Worm (Caenorhabditis elegans): ENCODE results near the gene F44D12.16.
"Not testable (repeated sequence)": the region's sequence is repeated elsewhere in the genome, so short reads cannot be mapped to it uniquely, and the experiment has no call there.

The F44D12.16 gene

ce11 chrIV:10028779-10029178 lies at the start of gene F44D12.16, which contains the start of gene msd-2:
Gene F44D12.16 (plus strand): TSS chrIV:10029079.
Gene msd-2 (plus strand): TSS chrIV:10029083.
- not testable (repeated sequence) for TF ChIP-seq nhr-28, vab-15, ceh-82 (tag; optimal IDR thresholded peaks at IDR 0.05)

- peak; percentile 47 for TF ChIP-seq mep-1 (tag; optimal IDR thresholded peaks at IDR 0.05)
- TF ChIP-seq ztf-11 (tag; optimal IDR thresholded peaks at IDR 0.05), result no peak
- TF ChIP-seq dpl-1 (GFP tag; optimal IDR thresholded peaks at IDR 0.05), result peak in 1 of 3 experiments; percentile 30
- peak in 1 of 2 experiments; percentile 27 for TF ChIP-seq lin-35 (GFP tag; optimal IDR thresholded peaks at IDR 0.05)
- TF ChIP-seq efl-1 (optimal IDR thresholded peaks at IDR 0.05), result peak; percentile 3 to 29
- TF ChIP-seq efl-1 (GFP tag; optimal IDR thresholded peaks at IDR 0.05 in 1 of 2), result no peak
These were observed 46.6 kb upstream of the F44D12.16 start, which contains the start of gene rrp-1 for ce11 chrIV:9982226-9982794. Gene rrp-1 (minus strand): TSS chrIV:9982276.

- TF ChIP-seq ceh-88 (GFP tag; IDR thresholded peaks at IDR 0.05) (no peak), blmp-1 (tag; optimal IDR thresholded peaks at IDR 0.05) (peak; percentile 30)
These were observed 46.0 kb upstream of the F44D12.16 start, which contains the start of gene mam-2 for ce11 chrIV:9982895-9983294. Gene mam-2 (plus strand): TSS chrIV:9983195.

DNA sequence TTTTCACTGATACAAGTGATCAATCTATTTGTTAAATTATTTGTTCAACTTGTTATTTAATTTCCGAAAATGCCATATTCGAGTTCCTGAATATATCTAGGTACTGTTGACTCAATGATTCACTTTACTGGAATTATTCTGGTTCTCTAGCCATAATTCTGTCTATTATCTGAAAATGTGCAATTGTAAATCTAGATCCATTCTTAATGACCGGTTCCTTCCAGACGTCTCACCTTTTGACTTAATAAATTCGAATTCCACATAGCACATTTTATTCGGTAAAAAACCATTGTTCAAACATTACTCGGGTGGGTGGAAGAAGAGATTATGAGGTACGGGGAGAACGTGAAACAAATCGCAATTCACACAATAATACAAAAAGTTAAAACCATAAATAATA lies 39.5 kb upstream of the F44D12.16 start:
- TF ChIP-seq nhr-47 (tag; optimal IDR thresholded peaks at IDR 0.05) (no peak), blmp-1 (tag; optimal IDR thresholded peaks at IDR 0.05) (no peak), lin-13 (GFP tag; optimal IDR thresholded peaks at IDR 0.05) (no peak), swsn-7 (tag; optimal IDR thresholded peaks at IDR 0.05) (no peak), aly-2 (tag; optimal IDR thresholded peaks at IDR 0.05) (peak; percentile 61), ceh-90 (tag; optimal IDR thresholded peaks at IDR 0.05) (no peak), nhr-90 (tag; optimal IDR thresholded peaks at IDR 0.05; ENCODE audit: poor library complexity) (no peak), nhr-20 (tag; optimal IDR thresholded peaks at IDR 0.05) (no peak)

DNA sequence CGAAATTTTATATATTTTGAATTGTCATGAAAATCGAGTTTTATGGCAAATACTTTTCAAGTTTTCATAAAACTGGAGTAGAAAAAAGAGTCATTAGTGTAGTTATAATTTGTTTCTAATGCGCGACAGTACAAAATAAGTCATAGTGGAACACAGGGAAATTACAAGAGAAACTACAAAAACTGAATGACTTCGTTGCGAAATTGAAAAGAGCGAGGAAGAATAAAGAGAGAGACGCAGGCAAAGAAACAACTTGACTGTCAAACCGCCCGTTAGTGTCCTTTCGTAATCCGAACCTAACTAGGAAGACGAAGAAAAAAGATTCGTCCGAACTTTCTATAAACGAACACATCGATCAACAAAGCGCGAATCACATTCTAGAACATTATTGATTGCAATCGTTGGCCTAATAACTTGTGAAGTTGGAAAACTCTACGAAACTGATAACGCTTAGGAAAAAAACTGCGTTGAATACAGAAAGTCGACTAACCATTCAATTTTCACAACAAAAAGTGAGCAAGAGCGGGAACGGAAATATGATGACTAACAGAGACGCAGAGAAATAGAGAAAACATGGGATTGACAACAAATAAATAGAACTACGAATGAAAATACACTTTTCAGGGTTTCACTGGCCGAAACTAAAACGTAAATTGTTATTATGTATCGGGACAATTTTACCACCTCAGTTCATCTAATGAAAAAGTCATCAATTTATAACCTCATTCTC lies 35.3 kb upstream of the F44D12.16 start:
- TF ChIP-seq ceh-82 (tag; optimal IDR thresholded peaks at IDR 0.05) (no peak), hlh-17 (GFP tag; optimal IDR thresholded peaks at IDR 0.05; ENCODE audit: borderline replicate concordance) (no peak), dsc-1 (tag; optimal IDR thresholded peaks at IDR 0.05) (no peak), skn-1 (tag; optimal IDR thresholded peaks at IDR 0.05) (peak; percentile 33), blmp-1 (tag; optimal IDR thresholded peaks at IDR 0.05) (peak; percentile 48), unc-130 (tag; optimal IDR thresholded peaks at IDR 0.05) (no peak), egl-13 (tag; optimal IDR thresholded peaks at IDR 0.05) (no peak)

DNA sequence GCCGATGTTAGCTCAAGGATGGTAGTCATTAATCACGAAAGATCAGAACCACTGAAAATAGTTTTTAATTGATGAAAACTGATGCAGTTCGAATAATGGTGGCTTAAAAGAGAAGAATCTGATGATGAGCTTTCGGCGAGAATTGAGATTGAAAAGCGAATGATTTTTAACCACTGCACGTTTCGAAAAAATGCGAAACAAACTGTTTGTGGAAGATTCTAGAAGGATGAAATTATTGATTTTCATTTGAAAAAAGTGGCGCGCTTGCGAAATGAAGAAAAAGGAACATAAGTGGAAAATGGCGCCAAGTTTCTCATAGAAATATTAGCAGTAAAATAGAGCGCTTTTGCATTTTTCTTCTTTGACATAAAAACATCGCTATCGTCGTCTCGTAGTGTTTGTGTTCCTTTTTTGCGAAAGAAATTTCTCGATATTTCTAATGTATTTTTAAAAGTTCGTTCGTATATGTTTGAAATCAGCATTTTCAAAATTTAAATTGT lies 33.9 kb upstream of the F44D12.16 start, which contains the start of gene uba-1:
Gene uba-1, minus strand, starts transcription at position 51 of the 500 bp plus-strand sequence.
- TF ChIP-seq vab-15 (tag; optimal IDR thresholded peaks at IDR 0.05) (no peak), snu-23 (GFP tag; optimal IDR thresholded peaks at IDR 0.05) (no peak), nhr-77 (tag; optimal IDR thresholded peaks at IDR 0.05) (no peak), lin-13 (GFP tag; optimal IDR thresholded peaks at IDR 0.05) (no peak), nhr-76 (tag; optimal IDR thresholded peaks at IDR 0.05) (no peak), alr-1 (tag; optimal IDR thresholded peaks at IDR 0.05; ENCODE audit: borderline replicate concordance) (no peak), unc-62 (GFP tag; optimal IDR thresholded peaks at IDR 0.05) (no peak), unc-30 (tag; optimal IDR thresholded peaks at IDR 0.05) (no peak), isw-1 (GFP tag; IDR thresholded peaks at IDR 0.05) (no peak), mab-9 (GFP tag; IDR thresholded peaks at IDR 0.05) (no peak), nhr-20 (tag; optimal IDR thresholded peaks at IDR 0.05) (peak; percentile 22), tbx-2 (tag; optimal IDR thresholded peaks at IDR 0.05) (peak; percentile 22), nhr-90 (tag; optimal IDR thresholded peaks at IDR 0.05; ENCODE audit: poor library complexity) (peak; percentile 28), ztf-4 (tag; optimal IDR thresholded peaks at IDR 0.05) (peak; percentile 52), lin-35 (GFP tag; optimal IDR thresholded peaks at IDR 0.05) (peak in 1 of 2 experiments; percentile 48), dpl-1 (GFP tag; optimal IDR thresholded peaks at IDR 0.05) (peak in 1 of 3 experiments; percentile 51), fkh-8 (tag; optimal IDR thresholded peaks at IDR 0.05) (no peak), skn-1 (tag; optimal IDR thresholded peaks at IDR 0.05) (no peak), pag-3 (tag; optimal IDR thresholded peaks at IDR 0.05; ENCODE audit: borderline replicate concordance, insufficient read depth) (no peak), lin-14 (GFP tag; optimal IDR thresholded peaks at IDR 0.05) (peak; percentile 9), aly-2 (tag; optimal IDR thresholded peaks at IDR 0.05) (no peak), lsy-2 (tag; optimal IDR thresholded peaks at IDR 0.05) (peak in 1 of 2 experiments; percentile 26), grh-1 (GFP tag; IDR thresholded peaks at IDR 0.05) (no peak), blmp-1 (tag; optimal IDR thresholded peaks at IDR 0.05) (no peak)

Measured in whole organism, L1 larva.